Worm (Caenorhabditis elegans): ENCODE data around the gene dsl-3.

DNA sequence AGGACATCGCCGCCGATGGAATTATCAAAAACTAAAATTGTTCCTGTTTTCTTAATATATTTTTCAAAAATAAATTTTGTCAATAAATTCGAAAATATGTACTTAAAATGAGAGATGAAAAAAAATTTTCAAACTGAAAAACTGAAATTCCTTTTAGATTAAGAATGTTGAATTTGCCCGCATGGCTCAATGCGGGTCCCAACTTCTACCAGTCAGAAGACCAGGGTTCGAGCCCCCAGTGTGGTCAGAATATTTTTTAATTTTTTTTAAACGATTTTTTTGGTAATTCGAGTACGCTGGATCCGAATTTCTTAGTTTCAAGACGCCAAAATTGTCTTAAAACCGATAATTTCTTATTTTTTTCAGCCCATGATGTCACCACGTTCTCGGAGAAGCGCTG is 27.3 kb downstream of the dsl-3 start:
- no peak for TF ChIP-seq sea-1 (GFP tag; conservative IDR thresholded peaks at IDR 0.05)
- TF ChIP-seq ama-1 (optimal IDR thresholded peaks at IDR 0.05), result no peak
